Worm (Caenorhabditis elegans) whole organism, L1 larva: ENCODE measurements around the gene clec-130.

Source experiments
- ceh-90 ChIP-seq: sonication (generic microtip); optimal IDR thresholded peaks from 2 replicates; lab custom pipeline; 2016; ENCODE audit warnings: missing genetic modification characterization, missing compliant biosample characterization
- dpl-1 ChIP-seq, 3 experiments: fragments of 150-350 bp in 2 of 3; sonication (generic microtip) in 1 of 3; optimal IDR thresholded peaks; 2 replicates each; lab custom pipeline; 2014 to 2017; ENCODE audit warnings: missing biosample characterization in 3 of 3, missing genetic modification characterization in 3 of 3, missing genetic modification reagents in 3 of 3
- elt-2 ChIP-seq: sonication (generic microtip); optimal IDR thresholded peaks from 2 replicates; lab custom pipeline; 2016; ENCODE audit warnings: missing genetic modification characterization, mild to moderate bottlenecking, inconsistent platforms, missing compliant biosample characterization, missing genetic modification reagents
- elt-3 ChIP-seq, 6 experiments: fragments of 150-350 bp in 1 of 6; sonication (generic microtip); optimal IDR thresholded peaks; 2 replicates each; lab custom pipeline; 2017 to 2018; ENCODE audit warnings: missing biosample characterization in 6 of 6, missing genetic modification characterization in 6 of 6, inconsistent platforms in 1 of 6
- nhr-90 ChIP-seq: sonication (generic microtip); optimal IDR thresholded peaks from 2 replicates; lab custom pipeline; 2016; ENCODE audit warnings: mild to moderate bottlenecking, missing genetic modification characterization, missing compliant biosample characterization; ENCODE audit not compliant: poor library complexity
- skn-1 ChIP-seq: fragments of 150-350 bp; optimal IDR thresholded peaks from 2 replicates; lab custom pipeline; 2014; ENCODE audit warnings: missing biosample characterization, missing genetic modification characterization
- snpc-4 ChIP-seq: fragments of 150-350 bp; optimal IDR thresholded peaks from 2 replicates; lab custom pipeline; 2014; ENCODE audit warnings: missing biosample characterization, missing genetic modification characterization
- tbx-2 ChIP-seq: sonication (generic microtip); optimal IDR thresholded peaks from 2 replicates; lab custom pipeline; 2016; ENCODE audit warnings: missing genetic modification characterization, missing compliant biosample characterization
- zag-1 ChIP-seq: fragments of 150-350 bp; optimal IDR thresholded peaks from 2 replicates; lab custom pipeline; 2014; ENCODE audit warnings: missing biosample characterization, missing genetic modification characterization

DNA sequence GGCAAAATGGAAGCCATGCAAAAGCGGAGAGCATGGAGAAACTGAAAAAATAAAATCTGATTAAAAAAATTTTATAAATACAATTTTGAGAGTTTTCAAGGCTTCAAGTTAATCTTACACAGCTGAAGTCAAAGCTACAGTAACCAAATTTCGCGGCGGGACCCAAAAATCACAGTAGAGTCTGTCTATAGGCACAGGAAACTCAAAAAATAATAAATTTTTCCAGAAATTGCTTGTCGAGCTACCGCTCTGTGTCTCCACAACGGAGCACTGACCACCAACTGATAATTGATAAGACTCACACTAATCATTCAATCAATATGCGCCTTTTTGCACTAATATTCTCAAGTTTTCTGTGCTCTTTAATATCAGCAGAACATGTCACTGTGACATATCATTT is 23.0 kb upstream of the clec-130 start, which contains the start of gene W10G11.19:
- no peak for TF ChIP-seq zag-1 (tag; lab: Kevin White, UChicago)
- no peak for TF ChIP-seq nhr-90
- TF ChIP-seq dpl-1 (GFP tag; optimal IDR thresholded peaks at IDR 0.05; lab: Kevin White, UChicago), result no peak
- TF ChIP-seq tbx-2 (tag; lab: Kevin White, UChicago), result no peak
- TF ChIP-seq elt-3 (tag; optimal IDR thresholded peaks at IDR 0.05; lab: Kevin White, UChicago), result no peak
- no peak for TF ChIP-seq snpc-4 (tag; lab: Kevin White, UChicago)
- TF ChIP-seq elt-2 (tag; lab: Kevin White, UChicago), result no peak
- TF ChIP-seq skn-1 (tag; lab: Kevin White, UChicago), result no peak
- no peak for TF ChIP-seq ceh-90
